Worm (Caenorhabditis elegans): ENCODE measurements around the gene F52D10.2.

F52D10.2 gene

DNA sequence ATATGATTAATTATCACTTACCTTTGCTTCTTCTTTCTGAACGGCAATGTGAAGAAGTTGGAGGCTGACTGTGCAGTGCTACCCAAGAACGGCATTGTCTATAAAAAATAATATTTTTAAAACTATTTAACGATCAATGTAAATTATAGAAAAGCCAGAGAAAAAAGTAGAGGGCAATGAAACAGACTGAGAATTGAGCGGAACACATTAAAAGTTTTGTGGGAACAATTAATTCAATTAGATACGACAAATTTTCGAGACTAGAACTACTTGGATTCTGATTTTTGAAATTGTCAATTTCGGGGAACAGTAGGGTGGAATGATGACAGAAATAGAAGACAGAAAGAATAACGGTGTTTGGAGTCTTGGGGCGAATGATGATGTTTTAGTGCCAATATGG is at the start of gene F52D10.2:
Gene F52D10.2, minus strand, starts transcription at position 101 of the 400 bp plus-strand sequence.
- TF ChIP-seq klf-2 (GFP tag; conservative IDR thresholded peaks at IDR 0.05) (no peak), flt-1 (GFP tag; IDR thresholded peaks at IDR 0.05) (no peak), ztf-23 (GFP tag; IDR thresholded peaks at IDR 0.05) (no peak), T22C8.4 (GFP tag; IDR thresholded peaks at IDR 0.05) (no peak), ref-1 (GFP tag; conservative IDR thresholded peaks at IDR 0.05) (no peak)

- TF ChIP-seq flt-1 (GFP tag; IDR thresholded peaks at IDR 0.05): no peak
- TF ChIP-seq tab-1 (GFP tag; IDR thresholded peaks at IDR 0.05): no peak
- TF ChIP-seq T22C8.4 (GFP tag; IDR thresholded peaks at IDR 0.05): no peak
- TF ChIP-seq klf-2 (GFP tag; conservative IDR thresholded peaks at IDR 0.05): no peak
- no peak for TF ChIP-seq ztf-23 (GFP tag; IDR thresholded peaks at IDR 0.05)
- TF ChIP-seq ref-1 (GFP tag; conservative IDR thresholded peaks at IDR 0.05): no peak
These were observed 49.0 kb upstream of the F52D10.2 start for ce11 chrX:11640463-11640995.

DNA sequence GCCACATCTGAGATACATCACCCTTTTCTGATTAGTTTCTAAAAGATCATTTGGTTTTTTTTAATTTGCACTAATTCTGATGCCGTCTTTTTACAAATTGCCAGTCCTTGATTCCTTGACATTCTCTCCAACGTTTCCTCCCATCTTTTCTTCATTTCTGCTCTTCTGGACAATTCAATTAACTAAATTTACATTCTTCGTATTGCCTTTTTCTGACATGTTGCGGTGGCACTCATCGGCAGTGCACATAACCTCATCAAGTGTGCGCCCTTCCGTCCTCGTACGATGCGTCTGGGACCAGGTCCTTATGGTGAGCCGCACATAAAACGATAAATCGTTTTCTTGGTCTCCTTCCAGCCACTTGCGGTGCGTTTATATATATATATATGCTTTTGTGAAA is 47.5 kb upstream of the F52D10.2 start:
- no peak for TF ChIP-seq ref-1 (GFP tag; conservative IDR thresholded peaks at IDR 0.05)
- no peak for TF ChIP-seq tab-1 (GFP tag; IDR thresholded peaks at IDR 0.05)
- TF ChIP-seq ztf-23 (GFP tag; IDR thresholded peaks at IDR 0.05): no peak
- TF ChIP-seq T22C8.4 (GFP tag; IDR thresholded peaks at IDR 0.05): no peak
- no peak for TF ChIP-seq flt-1 (GFP tag; IDR thresholded peaks at IDR 0.05)
- no peak for TF ChIP-seq med-1 (GFP tag; optimal IDR thresholded peaks at IDR 0.05; ENCODE audit: insufficient read depth)
- TF ChIP-seq cog-1 (tag; optimal IDR thresholded peaks at IDR 0.05): no peak
- TF ChIP-seq ztf-29 (GFP tag; IDR thresholded peaks at IDR 0.05): no peak
- no peak for TF ChIP-seq klf-2 (GFP tag; conservative IDR thresholded peaks at IDR 0.05)

DNA sequence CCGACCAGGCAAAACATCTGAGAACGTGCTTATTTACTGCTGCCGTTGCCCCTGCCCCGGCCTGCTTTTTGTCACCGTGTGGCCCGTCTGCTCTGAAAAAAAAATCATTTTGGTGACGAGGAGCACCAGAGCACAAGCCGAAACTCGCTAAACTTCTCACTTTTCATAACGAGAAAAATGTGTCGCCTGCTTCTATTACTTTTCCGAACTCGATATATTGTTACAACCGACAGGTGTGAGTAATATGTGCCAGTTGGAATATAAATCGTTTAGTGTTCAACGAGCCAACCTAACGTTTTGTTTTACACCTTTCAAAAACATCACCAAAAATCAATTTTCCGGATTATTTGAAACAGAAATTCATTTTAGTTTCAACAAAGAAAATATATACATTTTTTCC is 46.2 kb upstream of the F52D10.2 start:
- TF ChIP-seq cog-1 (tag; optimal IDR thresholded peaks at IDR 0.05): no peak
- TF ChIP-seq ztf-29 (GFP tag; IDR thresholded peaks at IDR 0.05): no peak
- TF ChIP-seq med-1 (GFP tag; optimal IDR thresholded peaks at IDR 0.05; ENCODE audit: insufficient read depth): no peak
- TF ChIP-seq ztf-23 (GFP tag; IDR thresholded peaks at IDR 0.05): no peak
- TF ChIP-seq T22C8.4 (GFP tag; IDR thresholded peaks at IDR 0.05): no peak
- TF ChIP-seq ref-1 (GFP tag; conservative IDR thresholded peaks at IDR 0.05): no peak
- no peak for TF ChIP-seq klf-2 (GFP tag; conservative IDR thresholded peaks at IDR 0.05)
- TF ChIP-seq tab-1 (GFP tag; IDR thresholded peaks at IDR 0.05): no peak
- TF ChIP-seq flt-1 (GFP tag; IDR thresholded peaks at IDR 0.05): no peak

- no peak for TF ChIP-seq flt-1 (GFP tag; IDR thresholded peaks at IDR 0.05)
- no peak for TF ChIP-seq ztf-23 (GFP tag; IDR thresholded peaks at IDR 0.05)
- TF ChIP-seq T22C8.4 (GFP tag; IDR thresholded peaks at IDR 0.05): no peak
- TF ChIP-seq ref-1 (GFP tag; conservative IDR thresholded peaks at IDR 0.05): no peak
- no peak for TF ChIP-seq tab-1 (GFP tag; IDR thresholded peaks at IDR 0.05)
- TF ChIP-seq med-1 (GFP tag; optimal IDR thresholded peaks at IDR 0.05; ENCODE audit: insufficient read depth): no peak
- TF ChIP-seq ztf-29 (GFP tag; IDR thresholded peaks at IDR 0.05): no peak
- TF ChIP-seq cog-1 (tag; optimal IDR thresholded peaks at IDR 0.05): no peak
- no peak for TF ChIP-seq klf-2 (GFP tag; conservative IDR thresholded peaks at IDR 0.05)
These were observed 41.8 kb upstream of the F52D10.2 start for ce11 chrX:11633278-11633677.

DNA sequence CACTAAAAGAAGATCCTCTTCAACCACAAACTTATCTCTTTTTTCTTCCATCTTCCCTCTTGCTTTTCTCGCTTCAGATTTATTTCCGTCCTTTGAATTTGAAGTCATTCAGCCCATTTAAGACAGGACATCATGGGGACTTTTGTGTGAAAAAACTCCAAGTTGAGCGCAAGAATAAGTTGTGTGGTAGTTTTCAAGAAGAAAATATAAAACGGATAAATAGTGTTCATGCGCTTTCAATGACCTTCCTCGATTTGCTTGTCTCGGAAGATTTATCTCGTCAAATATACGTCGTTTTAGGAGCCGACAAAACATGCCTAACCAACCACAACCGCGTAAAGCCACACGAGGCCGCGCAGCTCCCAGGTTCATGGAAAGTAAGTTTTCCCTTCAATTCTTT is 40.6 kb upstream of the F52D10.2 start, which contains the start of gene sto-6:
Gene sto-6, plus strand, starts transcription at position 301 of the 400 bp plus-strand sequence.
- TF ChIP-seq med-1 (GFP tag; optimal IDR thresholded peaks at IDR 0.05; ENCODE audit: insufficient read depth): no peak
- no peak for TF ChIP-seq klf-2 (GFP tag; conservative IDR thresholded peaks at IDR 0.05)
- no peak for TF ChIP-seq tab-1 (GFP tag; IDR thresholded peaks at IDR 0.05)
- TF ChIP-seq ztf-29 (GFP tag; IDR thresholded peaks at IDR 0.05): no peak
- TF ChIP-seq ztf-23 (GFP tag; IDR thresholded peaks at IDR 0.05): no peak
- no peak for TF ChIP-seq ref-1 (GFP tag; conservative IDR thresholded peaks at IDR 0.05)
- no peak for TF ChIP-seq T22C8.4 (GFP tag; IDR thresholded peaks at IDR 0.05)
- TF ChIP-seq cog-1 (tag; optimal IDR thresholded peaks at IDR 0.05): no peak
- TF ChIP-seq flt-1 (GFP tag; IDR thresholded peaks at IDR 0.05): no peak

- no peak for TF ChIP-seq ztf-29 (GFP tag; IDR thresholded peaks at IDR 0.05)
- TF ChIP-seq cog-1 (tag; optimal IDR thresholded peaks at IDR 0.05): no peak
- TF ChIP-seq flt-1 (GFP tag; IDR thresholded peaks at IDR 0.05): no peak
- TF ChIP-seq tab-1 (GFP tag; IDR thresholded peaks at IDR 0.05): no peak
- no peak for TF ChIP-seq klf-2 (GFP tag; conservative IDR thresholded peaks at IDR 0.05)
- no peak for TF ChIP-seq ztf-23 (GFP tag; IDR thresholded peaks at IDR 0.05)
These were observed 39.0 kb upstream of the F52D10.2 start for ce11 chrX:11630499-11630898.

- TF ChIP-seq ztf-23 (GFP tag; IDR thresholded peaks at IDR 0.05): no peak
- TF ChIP-seq klf-2 (GFP tag; conservative IDR thresholded peaks at IDR 0.05): no peak
- TF ChIP-seq flt-1 (GFP tag; IDR thresholded peaks at IDR 0.05): no peak
- TF ChIP-seq T22C8.4 (GFP tag; IDR thresholded peaks at IDR 0.05): no peak
- TF ChIP-seq tab-1 (GFP tag; IDR thresholded peaks at IDR 0.05): no peak
- TF ChIP-seq ztf-29 (GFP tag; IDR thresholded peaks at IDR 0.05): no peak
- TF ChIP-seq med-1 (GFP tag; optimal IDR thresholded peaks at IDR 0.05; ENCODE audit: insufficient read depth): no peak
- TF ChIP-seq ref-1 (GFP tag; conservative IDR thresholded peaks at IDR 0.05): no peak
- TF ChIP-seq cog-1 (tag; optimal IDR thresholded peaks at IDR 0.05): no peak
These were observed 37.1 kb upstream of the F52D10.2 start, which contains the start of gene spp-30 for ce11 chrX:11628580-11628979. spp-30 (minus strand) TSS chrX:11628680.

ce11 chrX:11627013-11627412 is 35.5 kb upstream of the F52D10.2 start, which contains the start of gene twk-44:
twk-44 (minus strand) TSS chrX:11627113.
- TF ChIP-seq flt-1 (GFP tag; IDR thresholded peaks at IDR 0.05): no peak
- no peak for TF ChIP-seq cog-1 (tag; optimal IDR thresholded peaks at IDR 0.05)
- TF ChIP-seq ref-1 (GFP tag; conservative IDR thresholded peaks at IDR 0.05): no peak
- no peak for TF ChIP-seq ztf-29 (GFP tag; IDR thresholded peaks at IDR 0.05)
- no peak for TF ChIP-seq ztf-23 (GFP tag; IDR thresholded peaks at IDR 0.05)
- no peak for TF ChIP-seq med-1 (GFP tag; optimal IDR thresholded peaks at IDR 0.05; ENCODE audit: insufficient read depth)
- TF ChIP-seq tab-1 (GFP tag; IDR thresholded peaks at IDR 0.05): no peak
- no peak for TF ChIP-seq klf-2 (GFP tag; conservative IDR thresholded peaks at IDR 0.05)
- TF ChIP-seq T22C8.4 (GFP tag; IDR thresholded peaks at IDR 0.05): no peak

DNA sequence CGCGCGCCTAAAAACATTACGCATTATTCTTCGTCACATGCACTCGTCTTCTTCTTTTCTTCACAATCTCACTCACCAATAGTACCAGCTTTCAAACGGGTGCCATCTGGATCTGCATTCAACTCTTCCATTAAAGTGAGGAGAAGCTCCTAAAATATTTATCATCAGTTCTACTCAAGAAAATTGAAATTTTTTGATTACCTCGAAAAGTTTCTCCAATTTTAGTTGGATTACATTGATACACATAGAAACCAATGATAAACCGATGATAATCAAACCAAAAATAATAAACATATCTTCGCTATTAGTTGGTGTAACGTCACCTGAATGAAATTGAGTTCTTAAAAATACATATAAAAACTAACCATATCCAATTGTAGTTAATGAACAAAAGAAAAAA is 33.1 kb upstream of the F52D10.2 start:
- TF ChIP-seq flt-1 (GFP tag; IDR thresholded peaks at IDR 0.05) (no peak), ref-1 (GFP tag; conservative IDR thresholded peaks at IDR 0.05) (no peak), ztf-29 (GFP tag; IDR thresholded peaks at IDR 0.05) (no peak), ztf-23 (GFP tag; IDR thresholded peaks at IDR 0.05) (no peak), med-1 (GFP tag; optimal IDR thresholded peaks at IDR 0.05; ENCODE audit: insufficient read depth) (no peak), cog-1 (tag; optimal IDR thresholded peaks at IDR 0.05) (no peak), klf-2 (GFP tag; conservative IDR thresholded peaks at IDR 0.05) (no peak), tab-1 (GFP tag; IDR thresholded peaks at IDR 0.05) (no peak), T22C8.4 (GFP tag; IDR thresholded peaks at IDR 0.05) (no peak)

Measured in whole organism, midembryonic.